Worm (Caenorhabditis elegans) whole organism, mixed stage, embryonic: Measurements from ENCODE around the gene Y110A2AL.2.

Source experiments
- M03D4.4 ChIP-seq: sonication (generic microtip); optimal IDR thresholded peaks from 2 replicates; lab custom pipeline; 2017; ENCODE audit warnings: mild to moderate bottlenecking, missing genetic modification characterization, missing compliant biosample characterization
- bed-3 ChIP-seq: fragments of 200-800 bp; sonication (Bioruptor generic); optimal IDR thresholded peaks from 3 replicates; lab custom pipeline; 2018; ENCODE audit warnings: mild to moderate bottlenecking, missing genetic modification characterization, moderate library complexity, missing compliant biosample characterization
- blmp-1 ChIP-seq: fragments of 150-350 bp; optimal IDR thresholded peaks from 2 replicates; lab custom pipeline; 2014; ENCODE audit warnings: missing biosample characterization, missing genetic modification characterization
- ceh-39 ChIP-seq: fragments of 150-350 bp; optimal IDR thresholded peaks from 2 replicates; lab custom pipeline; 2014; ENCODE audit warnings: missing biosample characterization, missing genetic modification characterization
- ceh-43 ChIP-seq: fragments of 200-800 bp; sonication (Bioruptor generic); optimal IDR thresholded peaks from 2 replicates; lab custom pipeline; 2018; ENCODE audit warnings: mild to moderate bottlenecking, missing genetic modification characterization, moderate library complexity, missing compliant biosample characterization
- ceh-83 ChIP-seq: fragments of 200-800 bp; sonication (Bioruptor generic); optimal IDR thresholded peaks from 2 replicates; lab custom pipeline; 2018; ENCODE audit warnings: mild to moderate bottlenecking, missing genetic modification characterization, missing compliant biosample characterization
- ces-1 ChIP-seq: fragments of 150-350 bp; optimal IDR thresholded peaks from 2 replicates; lab custom pipeline; 2014; ENCODE audit warnings: missing biosample characterization, missing genetic modification reagents, missing genetic modification characterization
- drap-1 ChIP-seq: fragments of 200-800 bp; sonication (Bioruptor generic); optimal IDR thresholded peaks from 3 replicates; lab custom pipeline; 2018; ENCODE audit warnings: mild to moderate bottlenecking, missing genetic modification characterization, missing compliant biosample characterization
- elt-1 ChIP-seq: sonication (generic microtip); optimal IDR thresholded peaks from 2 replicates; lab custom pipeline; 2017; ENCODE audit warnings: missing genetic modification characterization, mild to moderate bottlenecking, missing compliant biosample characterization, antibody characterized with exemption, moderate library complexity, borderline replicate concordance; ENCODE audit not compliant: insufficient read depth
- elt-3 ChIP-seq: fragments of 150-350 bp; optimal IDR thresholded peaks from 2 replicates; lab custom pipeline; 2014; ENCODE audit warnings: missing biosample characterization, missing genetic modification characterization
- flh-1 ChIP-seq: fragments of 200-800 bp; sonication (Bioruptor generic); optimal IDR thresholded peaks from 2 replicates; lab custom pipeline; 2018; ENCODE audit warnings: mild to moderate bottlenecking, missing genetic modification characterization, moderate library complexity, missing compliant biosample characterization
- ham-2 ChIP-seq: fragments of 200-800 bp; sonication (Bioruptor generic); optimal IDR thresholded peaks from 2 replicates; lab custom pipeline; 2018; ENCODE audit warnings: mild to moderate bottlenecking, missing genetic modification characterization, missing compliant biosample characterization
- hlh-1 ChIP-seq: fragments of 150-350 bp; optimal IDR thresholded peaks from 2 replicates; lab custom pipeline; 2014; ENCODE audit warnings: missing biosample characterization, missing genetic modification reagents, missing genetic modification characterization
- lin-13 ChIP-seq: fragments of 150-350 bp; optimal IDR thresholded peaks from 2 replicates; lab custom pipeline; 2014; ENCODE audit warnings: missing biosample characterization, missing genetic modification characterization
- lin-32 ChIP-seq: fragments of 200-800 bp; sonication (Bioruptor generic); optimal IDR thresholded peaks from 2 replicates; lab custom pipeline; 2018; ENCODE audit warnings: mild to moderate bottlenecking, missing genetic modification characterization, missing compliant biosample characterization
- mab-5 ChIP-seq: fragments of 150-350 bp; optimal IDR thresholded peaks from 2 replicates; lab custom pipeline; 2014; ENCODE audit warnings: missing biosample characterization, missing genetic modification characterization
- mep-1 ChIP-seq: fragments of 150-350 bp; optimal IDR thresholded peaks from 2 replicates; lab custom pipeline; 2017; ENCODE audit warnings: missing biosample characterization, missing genetic modification reagents, missing genetic modification characterization, inconsistent platforms
- mls-2 ChIP-seq: sonication (generic microtip); optimal IDR thresholded peaks from 2 replicates; lab custom pipeline; 2016; ENCODE audit warnings: mild to moderate bottlenecking, missing genetic modification characterization, moderate library complexity, missing compliant biosample characterization
- nhr-12 ChIP-seq: fragments of 150-350 bp; optimal IDR thresholded peaks from 2 replicates; lab custom pipeline; 2014; ENCODE audit warnings: missing biosample characterization, missing genetic modification characterization
- nhr-237 ChIP-seq: fragments of 150-350 bp; optimal IDR thresholded peaks from 2 replicates; lab custom pipeline; 2014; ENCODE audit warnings: missing biosample characterization, missing genetic modification characterization
- nhr-28 ChIP-seq: fragments of 150-350 bp; optimal IDR thresholded peaks from 2 replicates; lab custom pipeline; 2014; ENCODE audit warnings: missing biosample characterization, missing genetic modification characterization
- nhr-76 ChIP-seq: sonication (generic microtip); optimal IDR thresholded peaks from 2 replicates; lab custom pipeline; 2017; ENCODE audit warnings: missing biosample characterization, missing genetic modification characterization
- pha-4 ChIP-seq: fragments of 150-350 bp; optimal IDR thresholded peaks from 2 replicates; lab custom pipeline; 2018; ENCODE audit warnings: missing biosample characterization, missing genetic modification reagents, missing genetic modification characterization
- sem-2 ChIP-seq: fragments of 200-800 bp; sonication (Bioruptor generic); optimal IDR thresholded peaks from 2 replicates; lab custom pipeline; 2018; ENCODE audit warnings: mild to moderate bottlenecking, missing genetic modification characterization, missing compliant biosample characterization
- snpc-4 ChIP-seq: fragments of 150-350 bp; optimal IDR thresholded peaks from 2 replicates; lab custom pipeline; 2014; ENCODE audit warnings: missing biosample characterization, missing genetic modification characterization
- sptf-1 ChIP-seq: sonication (generic microtip); optimal IDR thresholded peaks from 2 replicates; lab custom pipeline; 2017; ENCODE audit warnings: mild to moderate bottlenecking, missing genetic modification characterization, moderate library complexity, missing compliant biosample characterization
- tbx-8 ChIP-seq: fragments of 200-800 bp; sonication (Bioruptor generic); optimal IDR thresholded peaks from 2 replicates; lab custom pipeline; 2018; ENCODE audit warnings: mild to moderate bottlenecking, missing genetic modification characterization, moderate library complexity, missing compliant biosample characterization
- unc-120 ChIP-seq: sonication (generic microtip); optimal IDR thresholded peaks from 2 replicates; lab custom pipeline; 2017; ENCODE audit warnings: missing genetic modification characterization, missing compliant biosample characterization; ENCODE audit not compliant: poor library complexity, severe bottlenecking
- unc-39 ChIP-seq: fragments of 150-350 bp; optimal IDR thresholded peaks from 2 replicates; lab custom pipeline; 2014; ENCODE audit warnings: missing biosample characterization, missing genetic modification characterization
- unc-62 ChIP-seq: fragments of 150-350 bp; optimal IDR thresholded peaks from 2 replicates; lab custom pipeline; 2014; ENCODE audit warnings: missing biosample characterization, missing genetic modification reagents, missing genetic modification characterization
- zip-8 ChIP-seq: fragments of 150-350 bp; optimal IDR thresholded peaks from 2 replicates; lab custom pipeline; 2014; ENCODE audit warnings: missing biosample characterization, missing genetic modification characterization
- ztf-11 ChIP-seq: fragments of 150-350 bp; optimal IDR thresholded peaks from 2 replicates; lab custom pipeline; 2014; ENCODE audit warnings: missing biosample characterization, missing genetic modification characterization

The Y110A2AL.2 gene

ce11 chrII:2866541-2867124 lies 1.2 kb upstream of the Y110A2AL.2 start, which contains the start of the genes Y110A2AL.9 and Y110A2AL.3:
Gene Y110A2AL.9 (minus strand): TSS chrII:2866641.
Gene Y110A2AL.3 (plus strand): TSS chrII:2867074.
- TF ChIP-seq ham-2 (no peak), mls-2 (tag; lab: Kevin White, UChicago) (no peak), nhr-12 (tag; lab: Kevin White, UChicago) (no peak), unc-39 (tag; lab: Kevin White, UChicago) (no peak), pha-4 (tag; lab: Kevin White, UChicago) (no peak), zip-8 (tag; lab: Kevin White, UChicago) (no peak)
- TF ChIP-seq, all 35 proteins: peak for 0

DNA sequence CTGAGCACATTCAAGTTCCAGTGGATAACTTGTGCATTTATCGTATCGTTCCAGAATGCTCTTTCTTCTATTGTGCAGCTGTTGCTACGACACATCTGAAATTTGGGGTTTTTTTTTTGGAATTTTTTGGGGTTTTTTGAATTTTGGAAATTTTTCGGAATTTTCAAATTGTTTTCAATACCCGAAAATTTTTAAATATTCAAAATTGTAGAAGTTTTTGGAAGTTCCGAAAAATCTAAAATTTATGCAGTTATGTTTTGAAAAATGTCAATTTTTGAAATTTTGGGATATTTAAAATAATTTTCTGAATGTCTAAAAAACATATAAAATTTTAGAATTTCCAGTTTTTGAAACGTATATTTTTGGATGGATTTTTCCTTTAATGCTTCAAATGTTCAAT lies 4.0 kb downstream of the Y110A2AL.2 start, which contains the start of gene Y110A2AL.10:
TSS of gene Y110A2AL.10 (minus strand) at position 101 of the 400 bp plus-strand sequence.
- no peak for TF ChIP-seq lin-32 (GFP tag; lab: Kevin White, UChicago)
- no peak for TF ChIP-seq tbx-8
- no peak for TF ChIP-seq ceh-43
- no peak for TF ChIP-seq flh-1
- no peak for TF ChIP-seq mls-2 (tag; lab: Kevin White, UChicago)
- no peak for TF ChIP-seq nhr-12 (tag; lab: Kevin White, UChicago)
- TF ChIP-seq pha-4 (tag; lab: Kevin White, UChicago), result no peak
- no peak for TF ChIP-seq lin-13

DNA sequence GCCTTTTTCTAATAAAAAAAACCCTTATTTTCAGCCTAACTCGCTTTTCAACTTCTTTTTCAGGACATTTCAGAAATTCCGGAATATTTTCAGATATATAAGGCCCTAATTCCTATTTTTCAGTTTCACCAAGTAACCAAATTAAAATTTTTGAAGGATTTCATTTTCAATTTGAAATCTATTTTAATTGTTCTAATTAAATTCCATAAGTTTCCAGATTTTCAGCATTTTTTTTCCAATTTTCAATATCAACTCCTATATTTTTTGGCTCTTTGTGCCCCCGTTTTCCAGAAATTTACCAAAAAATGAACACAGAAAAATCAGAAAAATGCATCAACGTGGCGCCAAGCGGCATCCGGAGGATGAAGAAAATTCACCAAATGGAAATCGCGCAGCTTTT lies 7.0 kb downstream of the Y110A2AL.2 start, which contains the start of gene Y110A2AL.1:
TSS of gene Y110A2AL.1 (plus strand) at position 301 of the 400 bp plus-strand sequence.
- TF ChIP-seq M03D4.4 (tag; lab: Kevin White, UChicago), result no peak
- no peak for TF ChIP-seq nhr-237 (tag; lab: Kevin White, UChicago)
- no peak for TF ChIP-seq tbx-8
- no peak for TF ChIP-seq bed-3
- TF ChIP-seq unc-120 (tag; lab: Kevin White, UChicago), result no peak
- no peak for TF ChIP-seq ztf-11 (tag; lab: Kevin White, UChicago)
- no peak for TF ChIP-seq elt-1 (tag; lab: Kevin White, UChicago)
- TF ChIP-seq lin-32 (GFP tag; lab: Kevin White, UChicago), result no peak
- TF ChIP-seq sem-2 (GFP tag; lab: Kevin White, UChicago), result no peak
- no peak for TF ChIP-seq sptf-1
- no peak for TF ChIP-seq ceh-83 (GFP tag; lab: Kevin White, UChicago)
- no peak for TF ChIP-seq lin-13
- no peak for TF ChIP-seq ceh-39
- TF ChIP-seq ces-1, result no peak
- no peak for TF ChIP-seq mab-5
- TF ChIP-seq mep-1 (tag; lab: Kevin White, UChicago), result no peak

DNA sequence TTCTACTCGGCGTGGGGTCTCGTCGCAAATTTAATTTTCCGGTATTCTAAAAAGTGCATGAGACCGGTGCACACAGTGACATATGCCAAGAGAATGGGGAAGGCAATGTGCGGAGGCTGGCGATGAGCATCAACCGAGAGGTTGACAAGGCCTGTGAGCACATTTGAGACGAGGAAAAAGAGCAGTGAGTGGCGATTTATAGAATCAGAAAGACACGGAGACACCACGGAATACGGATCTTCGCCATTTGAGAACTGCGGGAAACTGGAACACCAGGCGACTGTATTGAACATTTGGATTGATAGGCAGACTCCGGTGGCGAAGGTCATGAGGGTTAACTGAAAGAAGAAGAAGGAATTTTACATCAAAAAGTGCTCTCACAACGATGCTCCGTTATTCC lies 11.1 kb downstream of the Y110A2AL.2 start:
- TF ChIP-seq ham-2 (no peak), nhr-76 (tag; lab: Kevin White, UChicago) (no peak), hlh-1 (tag; lab: Kevin White, UChicago) (no peak), nhr-237 (tag; lab: Kevin White, UChicago) (no peak), lin-13 (no peak), lin-32 (GFP tag; lab: Kevin White, UChicago) (no peak), nhr-28 (tag; lab: Kevin White, UChicago) (no peak), blmp-1 (no peak), unc-120 (tag; lab: Kevin White, UChicago) (no peak), sptf-1 (no peak), elt-3 (no peak), snpc-4 (tag; lab: Kevin White, UChicago) (no peak), flh-1 (no peak), tbx-8 (no peak), mls-2 (tag; lab: Kevin White, UChicago) (no peak), ztf-11 (tag; lab: Kevin White, UChicago) (no peak), ceh-83 (GFP tag; lab: Kevin White, UChicago) (no peak), mep-1 (tag; lab: Kevin White, UChicago) (no peak), elt-1 (tag; lab: Kevin White, UChicago) (no peak), drap-1 (GFP tag; lab: Kevin White, UChicago) (no peak)

- TF ChIP-seq nhr-237 (tag; lab: Kevin White, UChicago) (no peak), ham-2 (no peak), unc-62 (GFP tag; lab: Kevin White, UChicago) (no peak), mep-1 (tag; lab: Kevin White, UChicago) (no peak), mab-5 (no peak), M03D4.4 (tag; lab: Kevin White, UChicago) (no peak), unc-120 (tag; lab: Kevin White, UChicago) (no peak), unc-39 (tag; lab: Kevin White, UChicago) (no peak)
Observed at ce11 chrII:2881088-2881487, 13.3 kb downstream of the Y110A2AL.2 start.
